Fruit fly (Drosophila melanogaster): ENCODE data around the gene CG14441.
A peak's percentile ranks its signal among the peaks of the same experiment; 100 is the strongest.

CG14441 gene

dm6 chrX:6681467-6681866, 17.8 kb upstream of the CG14441 start, which contains the start of gene Fum2:
Fum2 (plus strand) TSS chrX:6681767.
- TF ChIP-seq Ets65A (GFP tag): peak; percentile 26
- TF ChIP-seq Sin3A (optimal IDR thresholded peaks at IDR 0.05): no peak

dm6 chrX:6683635-6684499, 15.4 kb upstream of the CG14441 start, which contains the start of gene Pink1:
Pink1 (plus strand) TSS chrX:6683798.
- TF ChIP-seq amos (GFP tag; IDR thresholded peaks at IDR 0.05; ENCODE audit: partially characterized antibody): peak; percentile 64
- no peak for TF ChIP-seq Atf6 (GFP tag; IDR thresholded peaks at IDR 0.05)
- peak; percentile 51 for TF ChIP-seq CG2116 (GFP tag; optimal IDR thresholded peaks at IDR 0.05)
- TF ChIP-seq dimm (GFP tag; IDR thresholded peaks at IDR 0.05): no peak
- 0 out of 3 replicates have a peak, but pooled peaks have one; percentile 6 for TF ChIP-seq CG7963 (GFP tag; IDR thresholded peaks at IDR 0.05; ENCODE audit: partially characterized antibody)
- TF ChIP-seq ham (GFP tag; IDR thresholded peaks at IDR 0.05): no peak
- TF ChIP-seq Dbx (GFP tag; IDR thresholded peaks at IDR 0.05): no peak
- TF ChIP-seq pho (GFP tag; optimal IDR thresholded peaks at IDR 0.05): no peak
- TF ChIP-seq CG1233 (GFP tag; optimal IDR thresholded peaks at IDR 0.05): no peak
- TF ChIP-seq Dp (GFP tag; optimal IDR thresholded peaks at IDR 0.05): peak; percentile 12
- peak in 1 of 2 experiments; percentile 13 for TF ChIP-seq insv (GFP tag; optimal IDR thresholded peaks at IDR 0.05)
- TF ChIP-seq CG6689 (GFP tag; IDR thresholded peaks at IDR 0.05): no peak
- no peak for TF ChIP-seq CG13424 (tag; optimal IDR thresholded peaks at IDR 0.05)
- TF ChIP-seq chinmo (GFP tag; IDR thresholded peaks at IDR 0.05; ENCODE audit: partially characterized antibody): peak; percentile 62; the same call in 1 of the 4 replicates
- TF ChIP-seq bowl (GFP tag; IDR thresholded peaks at IDR 0.05): no peak
- TF ChIP-seq CTCF (GFP tag; optimal IDR thresholded peaks at IDR 0.05): peak; percentile 57
- no peak for TF ChIP-seq CG31365 (tag; optimal IDR thresholded peaks at IDR 0.05)
- TF ChIP-seq CG31441 (GFP tag; IDR thresholded peaks at IDR 0.05): no peak
- no peak for TF ChIP-seq CG7839 (tag; optimal IDR thresholded peaks at IDR 0.05)
- peak; percentile 2 for TF ChIP-seq Abd-B (GFP tag; optimal IDR thresholded peaks at IDR 0.05)
- no peak for TF ChIP-seq cwo (GFP tag; optimal IDR thresholded peaks at IDR 0.05)
- TF ChIP-seq CG34224 (GFP tag; IDR thresholded peaks at IDR 0.05; ENCODE audit: partially characterized antibody): peak; percentile 15; the same call in 2 of the 3 replicates
- TF ChIP-seq CG42726 (GFP tag; IDR thresholded peaks at IDR 0.05; ENCODE audit: partially characterized antibody): 0 out of 2 replicates have a peak, but pooled peaks have one; percentile 27
- no peak for TF ChIP-seq CG8089 (GFP tag; optimal IDR thresholded peaks at IDR 0.05)
- no peak for TF ChIP-seq prd (optimal IDR thresholded peaks at IDR 0.05)
- no peak for TF ChIP-seq prd (GFP tag; IDR thresholded peaks at IDR 0.05)
- peak; percentile 35; the same call in 1 of the 2 replicates for TF ChIP-seq MBD-R2 (GFP tag; IDR thresholded peaks at IDR 0.05)
- peak; percentile 66 for TF ChIP-seq Sry-δ (GFP tag; optimal IDR thresholded peaks at IDR 0.05)
- no peak for TF ChIP-seq ems (GFP tag; optimal IDR thresholded peaks at IDR 0.05)
- no peak for TF ChIP-seq sim (GFP tag; IDR thresholded peaks at IDR 0.05)
- TF ChIP-seq nau (GFP tag; optimal IDR thresholded peaks at IDR 0.05): no peak
- TF ChIP-seq Dref (GFP tag; IDR thresholded peaks at IDR 0.05): peak; percentile 70
- TF ChIP-seq Atf-2 (GFP tag; optimal IDR thresholded peaks at IDR 0.05): no peak
- TF ChIP-seq Drgx (GFP tag; IDR thresholded peaks at IDR 0.05): no peak
- TF ChIP-seq nom (GFP tag; optimal IDR thresholded peaks at IDR 0.05): peak; percentile 30
- TF ChIP-seq CG1647 (GFP tag; optimal IDR thresholded peaks at IDR 0.05): no peak
- no peak for TF ChIP-seq oc (tag; optimal IDR thresholded peaks at IDR 0.05)
- peak; percentile 98 for TF ChIP-seq Myb (GFP tag; optimal IDR thresholded peaks at IDR 0.05)
- no peak for TF ChIP-seq scrt (GFP tag; optimal IDR thresholded peaks at IDR 0.05)
- no peak for TF ChIP-seq CG11723 (GFP tag; optimal IDR thresholded peaks at IDR 0.05)
- no peak for TF ChIP-seq run (tag; optimal IDR thresholded peaks at IDR 0.05)
- TF ChIP-seq pnt (GFP tag; optimal IDR thresholded peaks at IDR 0.05): no peak
- TF ChIP-seq trem (tag; optimal IDR thresholded peaks at IDR 0.05): peak; percentile 0
- no peak for TF ChIP-seq sob (GFP tag; IDR thresholded peaks at IDR 0.05)
- TF ChIP-seq CG30020 (tag; optimal IDR thresholded peaks at IDR 0.05): no peak
- no peak for TF ChIP-seq Sry-β (GFP tag; optimal IDR thresholded peaks at IDR 0.05)

All from whole organism, embryonic.